Worm (Caenorhabditis elegans) whole organism, L4/young adult: Measurements from ENCODE around the gene F35G12.12.

Experiments
- dao-5 ChIP-seq: sonication (generic microtip); optimal IDR thresholded peaks from 2 replicates; lab custom pipeline; 2016; ENCODE audit warnings: missing genotype, missing genetic modification characterization, moderate library complexity, missing compliant biosample characterization
- him-1 ChIP-seq: sonication (generic microtip); optimal IDR thresholded peaks from 2 replicates; lab custom pipeline; 2016; ENCODE audit warnings: missing genotype, missing genetic modification reagents, missing genetic modification characterization, missing compliant biosample characterization

- TF ChIP-seq dao-5 (tag; lab: Kevin White, UChicago), result no peak
- no peak for TF ChIP-seq him-1
These were observed 19.4 kb upstream of the F35G12.12 start, which contains the start of gene pan-1 for ce11 chrIII:4562070-4562788.
